Fruit fly (Drosophila melanogaster) ovary, adult (tissue): Measurements from ENCODE around the gene CG15253.
"Not testable (repeated sequence)": the region's sequence is repeated elsewhere in the genome, so short reads cannot be mapped to it uniquely, and the experiment has no call there.

Experiments used
- CG17801 ChIP-seq: fragments of 200-800 bp; optimal IDR thresholded peaks from 2 replicates; lab custom pipeline; 2019; ENCODE audit warnings: missing biosample characterization, mild to moderate bottlenecking, missing genetic modification characterization, moderate library complexity; ENCODE audit not compliant: partially characterized antibody

The CG15253 gene

DNA sequence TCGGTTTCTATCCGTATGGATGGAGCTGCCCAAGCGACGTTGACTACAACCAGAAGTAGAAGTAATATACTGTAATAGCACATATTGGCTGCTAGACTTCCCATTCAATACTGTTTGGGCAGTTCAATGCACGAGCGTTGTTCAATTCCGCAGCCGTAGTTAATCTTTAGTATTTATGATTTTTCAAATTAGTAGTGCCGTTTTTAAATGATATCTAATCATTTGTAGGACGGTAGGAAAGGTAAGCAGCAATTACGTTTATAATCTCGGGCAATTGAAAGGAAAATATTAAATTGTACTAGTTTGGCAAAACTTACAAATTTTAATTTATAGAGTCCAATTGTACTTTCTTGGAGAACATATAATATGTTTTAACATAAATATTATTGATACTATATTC lies at the start of gene CG15253:
TSS of gene CG15253 (minus strand) at position 101 of the 400 bp plus-strand sequence.
- no peak for TF ChIP-seq CG17801 (GFP tag; lab: Kevin White, UChicago)

DNA sequence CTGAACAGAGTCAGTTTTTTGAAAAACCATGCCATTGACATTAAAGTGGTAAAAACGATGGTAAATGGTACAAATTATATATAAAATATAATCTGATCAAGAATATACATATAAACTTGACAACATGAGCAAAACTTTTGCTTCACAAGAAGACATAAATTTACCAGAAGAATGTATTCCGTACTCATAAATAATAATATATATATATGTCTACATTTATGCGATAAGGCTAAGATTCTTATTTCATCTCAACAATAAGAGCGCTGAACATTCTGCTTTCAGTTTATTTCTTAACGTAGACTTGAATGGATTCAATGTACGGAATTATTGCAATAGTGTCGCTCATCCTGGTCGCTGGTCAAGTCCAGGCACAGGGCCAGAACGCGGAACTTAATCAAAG lies 44.6 kb upstream of the CG15253 start, which contains the start of gene CG18477:
TSS of gene CG18477 (plus strand) at position 301 of the 400 bp plus-strand sequence.
- TF ChIP-seq CG17801 (GFP tag; lab: Kevin White, UChicago) = not testable (repeated sequence)

DNA sequence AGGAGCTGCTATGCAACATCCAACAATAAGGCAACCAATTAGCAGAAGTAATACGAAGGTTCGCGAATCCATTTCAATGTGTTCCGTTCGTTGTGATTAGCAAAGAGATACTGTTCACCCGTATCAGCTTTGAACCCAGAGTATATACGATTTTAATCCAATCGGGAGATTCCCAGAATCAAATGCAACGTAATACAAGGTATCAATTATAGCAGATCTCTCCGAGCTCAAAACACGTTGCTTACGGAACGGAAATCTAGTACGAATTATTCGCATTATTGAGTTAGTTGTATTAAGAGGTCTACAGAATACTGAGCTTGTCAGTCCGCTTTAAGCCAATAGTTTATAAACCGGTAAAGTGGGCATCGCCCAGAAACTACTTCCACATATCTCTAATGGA lies 43.2 kb upstream of the CG15253 start, which contains the start of gene CG44141:
TSS of gene CG44141 (minus strand) at position 101 of the 400 bp plus-strand sequence.
- TF ChIP-seq CG17801 (GFP tag; lab: Kevin White, UChicago) = not testable (repeated sequence)

DNA sequence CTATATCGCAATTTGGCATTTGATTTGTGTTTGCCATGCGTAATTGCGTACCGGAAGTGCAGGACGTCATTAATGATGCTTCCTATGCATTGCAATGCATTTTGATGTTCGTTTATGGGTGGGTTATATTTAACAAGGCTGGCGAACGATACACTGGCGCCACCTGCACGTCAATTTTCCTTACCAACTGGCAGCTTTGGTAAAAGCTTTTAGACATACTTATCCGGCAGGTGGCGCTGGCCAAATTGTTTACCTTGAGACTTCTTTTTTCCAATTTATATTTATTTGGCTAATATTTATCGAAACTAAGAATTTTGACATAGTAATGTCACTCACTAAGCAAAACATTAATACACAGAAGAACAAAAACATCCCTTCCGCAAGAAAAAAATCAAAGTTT lies 27.6 kb upstream of the CG15253 start:
- TF ChIP-seq CG17801 (GFP tag; lab: Kevin White, UChicago) = no peak

DNA sequence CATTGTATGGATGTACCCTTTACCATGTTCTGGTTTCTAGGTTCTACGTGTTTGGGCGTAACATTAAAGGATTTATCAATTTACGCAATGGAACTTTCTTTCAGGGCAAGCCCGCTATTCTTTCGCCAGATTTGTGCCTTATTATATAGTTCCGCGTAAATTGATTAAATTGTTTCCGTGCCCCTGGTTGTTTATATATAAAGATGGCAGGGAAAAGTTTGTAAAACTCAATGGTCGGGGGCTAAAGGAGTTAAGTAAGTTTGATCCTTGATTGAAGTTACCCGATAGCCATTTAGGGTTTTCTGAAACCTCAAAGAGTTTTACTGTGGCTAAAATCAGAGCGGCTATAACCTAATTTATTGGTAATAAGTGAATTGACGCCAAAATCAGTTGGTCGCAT lies 25.5 kb upstream of the CG15253 start:
- no peak for TF ChIP-seq CG17801 (GFP tag; lab: Kevin White, UChicago)

DNA sequence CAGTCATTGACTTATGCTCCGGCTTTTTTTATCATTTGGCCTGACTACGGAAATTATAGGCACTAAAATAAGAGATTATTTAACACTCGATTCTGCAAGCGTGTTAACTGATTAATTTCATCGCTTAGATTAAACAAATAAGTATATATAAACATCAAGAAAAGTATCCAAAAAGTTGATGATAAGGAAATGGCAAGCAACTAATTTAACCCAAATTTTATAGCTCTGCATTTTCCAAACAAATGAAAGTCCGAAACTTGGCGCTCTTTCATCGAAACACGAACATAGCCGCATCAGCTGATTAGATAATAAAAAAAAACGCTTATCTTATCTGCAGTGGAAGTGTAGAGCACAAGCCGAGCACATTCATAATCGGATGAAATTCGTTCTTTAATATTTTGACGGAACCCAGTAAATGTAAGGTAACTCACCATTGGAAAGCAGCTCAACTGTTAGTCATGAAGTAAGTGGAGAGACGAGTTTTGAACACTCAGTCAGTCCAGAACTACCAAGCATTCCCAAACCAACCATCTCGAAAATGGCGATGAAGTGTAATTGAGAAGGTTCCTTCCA lies 13.5 kb upstream of the CG15253 start, which contains the start of gene CG18480:
TSS of gene CG18480 (plus strand) at position 407 of the 573 bp plus-strand sequence.
- no peak for TF ChIP-seq CG17801 (GFP tag; lab: Kevin White, UChicago)

DNA sequence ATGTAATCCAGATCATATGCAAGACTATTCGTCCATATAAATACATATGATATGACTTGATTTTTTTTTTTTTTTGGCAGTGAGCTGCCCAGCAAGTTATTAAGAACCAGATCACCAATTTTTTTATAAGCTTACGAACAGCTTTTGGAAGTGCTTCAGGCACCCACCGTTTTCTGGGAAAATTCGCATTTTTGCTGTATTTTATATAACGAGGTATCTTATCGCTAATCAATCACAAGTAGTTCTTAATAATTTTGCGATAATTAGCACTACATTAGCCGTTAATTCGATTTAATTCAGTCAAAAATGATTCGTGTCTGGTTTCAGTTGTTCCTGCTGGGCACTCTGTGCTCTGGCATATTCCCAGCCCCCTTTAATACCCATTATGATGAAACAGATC lies 12.2 kb upstream of the CG15253 start, which contains the start of gene CG7631:
TSS of gene CG7631 (plus strand) at position 301 of the 400 bp plus-strand sequence.
- TF ChIP-seq CG17801 (GFP tag; lab: Kevin White, UChicago) = no peak

DNA sequence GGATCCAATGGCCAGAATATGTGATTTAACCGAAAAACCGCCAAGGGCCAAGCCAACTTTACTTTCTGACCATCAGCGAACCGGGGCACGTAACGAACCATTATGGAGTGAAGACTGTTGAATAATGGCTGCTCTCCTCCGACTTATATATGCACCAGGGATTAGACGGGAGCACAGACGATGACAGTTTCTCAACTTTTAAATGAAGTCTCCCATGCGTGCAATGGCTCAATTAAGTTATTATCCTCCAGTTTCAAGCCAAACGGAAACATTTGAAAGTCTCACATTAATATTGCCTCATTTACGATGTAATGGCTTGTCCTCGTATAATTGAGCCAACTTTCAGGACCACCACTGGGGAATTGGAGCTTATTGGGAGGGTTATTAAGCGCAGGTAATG lies 7.3 kb upstream of the CG15253 start, which contains the start of gene Or35a:
TSS of gene Or35a (minus strand) at position 101 of the 400 bp plus-strand sequence.
- TF ChIP-seq CG17801 (GFP tag; lab: Kevin White, UChicago) = no peak

DNA sequence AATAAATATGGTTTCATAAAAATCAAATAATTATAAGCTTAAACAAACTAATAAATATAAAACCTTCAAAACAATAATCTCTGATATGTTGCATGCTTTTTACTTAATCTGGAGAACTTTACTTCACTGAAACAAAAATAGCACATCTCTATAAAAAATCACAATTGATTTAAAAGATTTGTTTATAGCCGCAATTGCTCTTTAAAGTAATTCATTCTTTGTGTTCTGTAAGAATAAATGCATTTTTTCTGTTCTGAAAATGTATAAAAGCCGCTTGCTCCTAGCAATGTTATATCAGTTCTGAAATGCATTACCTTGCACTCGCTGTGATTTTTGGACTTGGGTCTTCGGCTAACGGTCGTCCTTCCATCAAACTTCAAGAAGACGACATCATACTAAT lies 546 bp upstream of the CG15253 start, which contains the start of gene CG11865:
TSS of gene CG11865 (plus strand) at position 301 of the 400 bp plus-strand sequence.
- no peak for TF ChIP-seq CG17801 (GFP tag; lab: Kevin White, UChicago)

DNA sequence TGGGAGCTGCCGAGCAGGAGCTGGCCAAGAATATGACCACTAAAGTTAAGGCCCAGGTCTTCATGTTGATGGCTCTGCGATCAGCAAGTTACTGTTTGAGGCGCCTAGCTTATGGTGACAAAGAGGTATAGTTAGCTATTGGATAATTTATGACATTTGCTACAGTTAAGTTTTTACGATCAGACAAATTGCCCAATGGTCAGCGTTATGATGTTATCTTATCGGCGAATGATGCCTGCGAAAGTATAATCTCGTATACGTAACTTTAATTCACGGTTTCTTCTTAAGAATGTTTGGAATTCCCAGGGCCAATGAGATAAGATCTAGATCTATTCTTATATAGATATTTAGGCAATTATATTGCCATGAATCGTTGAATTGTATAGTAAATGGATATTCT lies 1.4 kb downstream of the CG15253 start, which contains the start of gene CG15254:
TSS of gene CG15254 (minus strand) at position 101 of the 400 bp plus-strand sequence.
- TF ChIP-seq CG17801 (GFP tag; lab: Kevin White, UChicago) = no peak

DNA sequence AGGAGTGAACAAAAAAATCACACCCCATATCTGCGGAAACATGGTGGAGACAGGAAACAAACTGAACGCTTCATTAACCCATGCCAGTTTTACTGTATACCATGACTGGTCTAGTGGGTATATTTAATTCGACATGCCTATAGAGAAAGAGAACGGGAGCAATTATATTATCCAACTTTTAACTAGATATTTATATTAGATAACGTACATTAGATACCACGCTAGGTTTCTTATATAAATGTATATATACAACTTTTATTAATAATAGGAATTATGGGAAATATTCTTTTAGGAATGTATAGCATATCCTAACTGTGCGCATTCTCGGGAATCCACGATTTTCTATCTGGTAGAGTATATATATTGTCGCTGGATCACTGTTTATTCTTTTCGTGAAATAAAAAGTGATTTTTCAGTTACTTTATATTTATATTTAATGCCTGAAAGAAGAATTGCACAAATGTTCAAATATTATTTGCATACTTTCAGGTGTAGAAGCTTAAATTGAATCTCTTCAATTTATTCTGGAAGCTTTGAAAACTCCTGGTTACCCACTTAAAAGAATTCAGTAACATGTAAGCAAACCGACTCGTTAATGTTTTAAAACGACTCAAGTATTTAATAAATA lies 2.8 kb downstream of the CG15253 start, which contains the start of gene Semp1:
TSS of gene Semp1 (minus strand) at position 51 of the 628 bp plus-strand sequence.
- no peak for TF ChIP-seq CG17801 (GFP tag; lab: Kevin White, UChicago)

DNA sequence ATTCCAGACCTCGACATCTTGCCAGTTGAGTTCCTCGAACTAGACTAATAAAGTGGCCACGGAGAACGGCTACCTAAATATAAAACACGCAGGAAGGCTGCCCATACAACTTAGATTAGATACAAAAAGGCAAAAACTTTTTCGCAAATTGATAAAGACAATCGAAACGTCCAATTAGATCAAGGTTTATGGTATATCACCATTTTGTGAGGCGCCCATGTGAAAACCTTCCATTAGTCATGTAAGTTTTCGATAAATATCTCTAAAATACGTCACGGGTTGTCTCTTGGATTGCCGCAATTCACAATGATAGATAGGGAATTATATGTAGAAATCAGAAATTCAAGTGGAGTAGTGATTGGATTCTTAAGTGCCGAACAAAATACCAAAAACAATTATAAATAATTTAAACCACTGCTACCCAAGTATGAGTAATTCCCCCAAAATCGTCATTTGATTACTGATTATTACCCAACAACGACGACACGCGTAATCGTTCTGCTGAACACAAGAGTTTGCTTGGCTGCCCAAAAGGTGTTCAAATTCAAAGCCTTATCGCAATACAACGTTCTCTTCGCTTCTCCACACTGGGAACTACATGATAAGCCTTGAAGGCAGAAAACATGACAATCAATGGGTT lies 4.4 kb downstream of the CG15253 start, which contains the start of gene CG15255:
TSS of gene CG15255 (minus strand) at position 51 of the 640 bp plus-strand sequence.
- no peak for TF ChIP-seq CG17801 (GFP tag; lab: Kevin White, UChicago)

DNA sequence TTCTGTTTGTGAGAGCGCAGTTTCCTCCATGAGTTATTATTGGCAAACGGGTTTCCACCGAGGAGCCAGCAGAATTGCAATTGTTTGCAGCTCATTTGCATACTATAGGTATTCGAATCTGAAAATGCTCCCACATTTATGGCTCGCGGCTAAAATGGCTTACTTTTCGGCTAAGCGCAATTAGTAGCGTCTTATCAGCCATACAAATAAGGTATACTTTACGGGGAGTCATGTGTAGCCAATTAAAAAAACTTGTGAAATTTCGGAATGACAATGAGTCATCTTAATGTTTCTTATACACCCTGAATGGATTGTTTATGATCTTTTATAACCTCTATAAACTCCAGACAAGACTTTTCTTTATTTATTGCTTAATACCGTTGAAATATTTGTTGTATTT lies 7.0 kb downstream of the CG15253 start:
- no peak for TF ChIP-seq CG17801 (GFP tag; lab: Kevin White, UChicago)
